Fruit fly (Drosophila melanogaster) whole organism, adult: ENCODE data around the gene CG42784.

Experiments used
- CG11617 ChIP-seq: fragments of 200-800 bp; sonication (Bioruptor generic); optimal IDR thresholded peaks from 2 replicates; lab custom pipeline; 2017; ENCODE audit warnings: mild to moderate bottlenecking, missing biosample characterization, missing genetic modification reagents, missing genetic modification characterization
- CG12768 ChIP-seq: fragments of 200-800 bp; sonication (Bioruptor generic); optimal IDR thresholded peaks from 2 replicates; lab custom pipeline; 2017; ENCODE audit warnings: missing biosample characterization, missing genetic modification characterization, mild to moderate bottlenecking, moderate library complexity, missing genetic modification reagents
- CG14711 ChIP-seq: fragments of 200-800 bp; sonication (Bioruptor generic); optimal IDR thresholded peaks from 2 replicates; lab custom pipeline; 2018; ENCODE audit warnings: missing biosample characterization, mild to moderate bottlenecking, missing genetic modification characterization, moderate library complexity
- CG1620 ChIP-seq: fragments of 200-800 bp; sonication (Bioruptor generic); optimal IDR thresholded peaks from 2 replicates; lab custom pipeline; 2016; ENCODE audit warnings: missing biosample characterization, missing genetic modification characterization
- CG33017 ChIP-seq: fragments of 200-800 bp; sonication (Bioruptor generic); optimal IDR thresholded peaks from 2 replicates; lab custom pipeline; 2018; ENCODE audit warnings: missing biosample characterization, mild to moderate bottlenecking, missing genetic modification characterization, moderate library complexity
- CG5204 ChIP-seq: fragments of 200-800 bp; sonication (Bioruptor generic); optimal IDR thresholded peaks from 2 replicates; lab custom pipeline; 2016; ENCODE audit warnings: missing biosample characterization, missing genetic modification characterization
- CG7045 ChIP-seq: fragments of 200-800 bp; sonication (Bioruptor generic); optimal IDR thresholded peaks from 2 replicates; lab custom pipeline; 2017; ENCODE audit warnings: missing biosample characterization, mild to moderate bottlenecking, missing genetic modification characterization
- CG7101 ChIP-seq: fragments of 200-800 bp; sonication (Bioruptor generic); optimal IDR thresholded peaks from 2 replicates; lab custom pipeline; 2018; ENCODE audit warnings: missing biosample characterization, mild to moderate bottlenecking, missing genetic modification characterization, moderate library complexity
- Clk ChIP-seq: fragments of 200-800 bp; sonication (Bioruptor generic); optimal IDR thresholded peaks from 2 replicates; lab custom pipeline; 2017; ENCODE audit warnings: missing biosample characterization, missing genetic modification characterization
- Crg-1 ChIP-seq: fragments of 200-800 bp; sonication (Bioruptor generic); optimal IDR thresholded peaks from 2 replicates; lab custom pipeline; 2016; ENCODE audit warnings: missing biosample characterization, missing genetic modification characterization
- Hr96 ChIP-seq: fragments of 200-800 bp; sonication (Bioruptor generic); optimal IDR thresholded peaks from 2 replicates; lab custom pipeline; 2016; ENCODE audit warnings: missing biosample characterization, missing genetic modification characterization
- Mnt ChIP-seq: fragments of 200-800 bp; sonication (Bioruptor generic); optimal IDR thresholded peaks from 2 replicates; lab custom pipeline; 2016; ENCODE audit warnings: missing biosample characterization, mild to moderate bottlenecking, missing genetic modification characterization
- bab1 ChIP-seq: fragments of 200-800 bp; sonication (Bioruptor generic); optimal IDR thresholded peaks from 3 replicates; lab custom pipeline; 2019; ENCODE audit warnings: missing biosample characterization, mild to moderate bottlenecking, missing genetic modification characterization, moderate library complexity
- cic ChIP-seq: fragments of 200-800 bp; sonication (Bioruptor generic); optimal IDR thresholded peaks from 2 replicates; lab custom pipeline; 2017; ENCODE audit warnings: missing biosample characterization, mild to moderate bottlenecking, missing genetic modification characterization, moderate library complexity
- cnc ChIP-seq, 2 experiments: fragments of >200 bp; optimal IDR thresholded peaks; 2 replicates each; lab custom pipeline; 2017
- kay ChIP-seq: fragments of 200-800 bp; sonication (Bioruptor generic); peaks from one replicate; lab custom pipeline; 2016; ENCODE audit warnings: missing biosample characterization, missing genetic modification characterization, borderline replicate concordance
- ovo ChIP-seq: fragments of 200-800 bp; sonication (Bioruptor generic); optimal IDR thresholded peaks from 2 replicates; lab custom pipeline; 2016; ENCODE audit warnings: missing biosample characterization, missing genetic modification characterization
- pad ChIP-seq: fragments of 200-800 bp; sonication (Bioruptor generic); optimal IDR thresholded peaks from 3 replicates; lab custom pipeline; 2017; ENCODE audit warnings: missing biosample characterization, missing genetic modification characterization, mild to moderate bottlenecking, moderate library complexity, missing genetic modification reagents
- tj ChIP-seq: fragments of 200-800 bp; sonication (Bioruptor generic); optimal IDR thresholded peaks from 3 replicates; lab custom pipeline; 2017; ENCODE audit warnings: missing biosample characterization, mild to moderate bottlenecking, missing genetic modification characterization, moderate library complexity
- toe ChIP-seq: fragments of 200-800 bp; sonication (Bioruptor generic); optimal IDR thresholded peaks from 2 replicates; lab custom pipeline; 2016; ENCODE audit warnings: missing biosample characterization, missing genetic modification characterization

The CG42784 gene

DNA sequence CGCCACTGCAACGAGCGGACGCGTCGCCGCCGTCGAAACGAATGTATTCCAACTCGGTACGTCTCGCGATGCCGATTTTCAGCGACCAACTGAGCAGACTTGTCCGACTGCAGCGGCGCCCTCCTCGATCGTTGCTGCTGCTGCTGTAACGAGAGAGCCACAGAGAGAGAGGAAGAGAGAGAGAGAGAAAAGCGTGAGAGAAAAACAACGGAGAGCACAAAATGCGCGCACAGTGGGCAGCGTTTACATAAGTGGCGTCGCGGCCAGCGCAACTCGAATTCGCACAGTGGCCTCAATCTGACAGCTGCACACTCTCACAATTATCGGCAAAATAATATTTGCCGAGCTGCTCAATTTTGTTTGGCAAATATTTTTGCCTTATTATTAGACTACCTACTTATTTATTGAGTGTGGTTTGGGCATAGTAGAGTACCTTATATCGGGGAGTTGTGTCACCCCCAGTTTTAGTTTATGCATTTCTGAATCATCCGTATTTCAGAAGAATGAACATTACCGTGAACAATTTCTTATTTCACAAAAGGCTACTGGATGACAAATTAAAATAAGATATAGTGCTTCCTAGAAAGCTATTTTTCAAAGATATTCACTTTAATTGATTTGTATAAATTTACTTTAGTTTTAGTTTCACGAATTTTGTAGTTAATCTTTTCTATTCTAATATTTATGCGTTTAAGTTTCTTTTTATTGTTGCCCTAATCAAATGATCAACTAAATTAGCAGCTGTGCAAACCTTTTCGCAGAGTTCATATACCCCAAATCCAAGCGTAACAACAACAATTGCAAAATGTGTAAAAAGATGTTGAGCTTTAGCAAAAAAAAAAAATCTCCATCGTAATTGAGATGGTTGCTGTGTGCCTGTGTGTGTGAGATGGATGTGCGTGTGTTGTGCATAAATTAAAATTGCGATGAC, 98.4 kb downstream of the CG42784 start:
- TF ChIP-seq Mnt (GFP tag; lab: Kevin White, UChicago): peak; percentile 32
- peak; percentile 7 for TF ChIP-seq bab1 (GFP tag; lab: Kevin White, UChicago)
- TF ChIP-seq toe (GFP tag; lab: Kevin White, UChicago): peak; percentile 69
- peak; percentile 87 for TF ChIP-seq kay
- peak; percentile 12 for TF ChIP-seq pad (GFP tag; lab: Kevin White, UChicago)
- TF ChIP-seq CG7101: peak; percentile 29
- no peak for TF ChIP-seq CG12768
- TF ChIP-seq CG1620: peak; percentile 34
- TF ChIP-seq tj (GFP tag; lab: Kevin White, UChicago): no peak
- peak; percentile 82 for TF ChIP-seq CG5204
- TF ChIP-seq CG33017: peak; percentile 33
- TF ChIP-seq CG11617 (GFP tag; lab: Kevin White, UChicago): peak; percentile 63
- TF ChIP-seq ovo (GFP tag; lab: Kevin White, UChicago): no peak
- no peak for TF ChIP-seq CG14711 (tag; lab: Kevin White, UChicago)
- TF ChIP-seq Clk (GFP tag; lab: Kevin White, UChicago): peak; percentile 27
- peak; percentile 21 for TF ChIP-seq Crg-1 (GFP tag; lab: Kevin White, UChicago)
- TF ChIP-seq Hr96 (GFP tag; lab: Kevin White, UChicago): peak; percentile 40
- peak; percentile 31 for TF ChIP-seq CG7045 (GFP tag; lab: Kevin White, UChicago)
- no peak for TF ChIP-seq cic
- no peak for TF ChIP-seq cnc (optimal IDR thresholded peaks at IDR 0.05; lab: Kevin White, UChicago)

DNA sequence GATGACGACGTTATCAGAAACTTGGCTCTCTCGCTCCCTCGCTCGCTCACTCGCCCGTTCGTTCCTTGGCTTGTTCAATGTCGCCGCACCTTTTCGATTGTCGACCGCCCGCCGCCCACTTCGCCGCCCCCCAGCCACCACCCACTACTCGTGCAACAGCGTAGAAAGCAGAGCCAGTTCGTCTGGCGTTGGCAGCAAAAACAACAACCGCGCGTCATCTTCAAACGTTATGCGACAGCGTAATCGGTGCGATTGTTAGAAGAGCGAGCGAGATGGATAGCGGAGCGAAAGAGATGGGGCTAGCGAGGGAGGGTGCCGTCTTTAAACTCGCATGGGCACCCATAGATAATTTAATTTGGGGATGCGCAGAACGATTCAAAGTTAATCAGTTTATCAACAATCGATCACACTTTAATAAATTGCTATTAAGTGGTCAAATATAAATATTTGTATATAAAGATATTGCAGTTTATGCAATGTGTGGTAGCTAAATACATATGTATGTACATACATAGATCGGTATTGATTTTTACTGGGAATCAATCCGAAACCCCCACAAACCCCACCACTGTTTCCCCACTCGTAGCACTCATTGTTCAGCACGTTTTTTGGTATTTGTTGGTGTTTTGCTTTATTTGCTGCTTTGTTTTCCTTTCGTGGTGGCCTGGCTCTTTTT, 99.2 kb downstream of the CG42784 start:
- peak; percentile 60 for TF ChIP-seq CG7045 (GFP tag; lab: Kevin White, UChicago)
- peak; percentile 86 for TF ChIP-seq Crg-1 (GFP tag; lab: Kevin White, UChicago)
- TF ChIP-seq toe (GFP tag; lab: Kevin White, UChicago): peak; percentile 18
- TF ChIP-seq cic: peak; percentile 86
- peak; percentile 24 for TF ChIP-seq Clk (GFP tag; lab: Kevin White, UChicago)
- TF ChIP-seq CG14711 (tag; lab: Kevin White, UChicago): peak; percentile 79
- TF ChIP-seq CG5204: peak; percentile 77
- TF ChIP-seq CG11617 (GFP tag; lab: Kevin White, UChicago): peak; percentile 89
- TF ChIP-seq CG7101: peak; percentile 90
- TF ChIP-seq Hr96 (GFP tag; lab: Kevin White, UChicago): peak; percentile 54
- TF ChIP-seq CG1620: peak; percentile 65
- TF ChIP-seq ovo (GFP tag; lab: Kevin White, UChicago): peak; percentile 42
- TF ChIP-seq kay: peak; percentile 93
- TF ChIP-seq CG12768: peak; percentile 87
- TF ChIP-seq tj (GFP tag; lab: Kevin White, UChicago): peak; percentile 57
- peak; percentile 70 for TF ChIP-seq Mnt (GFP tag; lab: Kevin White, UChicago)
- TF ChIP-seq CG33017: peak; percentile 91
- TF ChIP-seq pad (GFP tag; lab: Kevin White, UChicago): peak; percentile 62
- TF ChIP-seq cnc (optimal IDR thresholded peaks at IDR 0.05; lab: Kevin White, UChicago): no peak
- peak; percentile 72 for TF ChIP-seq bab1 (GFP tag; lab: Kevin White, UChicago)

DNA sequence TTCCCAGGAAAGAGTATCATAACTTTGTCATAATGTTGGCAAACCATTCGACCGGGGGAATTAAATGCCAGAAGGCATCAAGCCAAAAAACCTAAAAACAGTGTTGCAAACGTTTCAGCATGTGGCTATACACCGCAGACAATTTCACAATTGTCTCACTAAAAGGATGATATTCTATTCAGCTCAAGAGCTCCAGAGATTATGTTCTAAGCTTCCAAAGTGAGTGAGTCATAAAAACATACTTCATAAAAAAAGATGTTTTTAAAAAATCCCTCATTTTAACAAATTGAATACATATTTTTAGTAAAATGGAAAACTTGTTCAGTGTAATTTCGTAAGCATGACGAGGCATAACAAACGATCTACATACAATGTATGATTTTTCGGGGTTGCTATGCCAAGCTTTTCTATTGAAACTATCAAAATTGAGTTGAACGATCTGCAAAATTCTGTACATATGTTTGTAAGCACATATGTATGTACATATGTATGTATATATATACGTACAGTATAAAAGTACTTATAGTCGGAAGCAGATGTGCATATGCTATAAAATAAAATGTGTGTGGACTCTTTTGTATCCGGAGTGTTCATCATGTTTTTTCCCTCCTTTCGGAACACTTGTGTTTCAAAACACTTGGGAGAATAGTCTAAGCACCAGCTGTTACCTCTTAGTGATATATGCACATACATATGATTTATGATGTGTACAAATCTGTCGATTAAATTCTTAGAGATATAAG, 99.9 kb downstream of the CG42784 start:
- TF ChIP-seq Crg-1 (GFP tag; lab: Kevin White, UChicago): no peak
- peak; percentile 3 for TF ChIP-seq CG14711 (tag; lab: Kevin White, UChicago)
- TF ChIP-seq bab1 (GFP tag; lab: Kevin White, UChicago): no peak

DNA sequence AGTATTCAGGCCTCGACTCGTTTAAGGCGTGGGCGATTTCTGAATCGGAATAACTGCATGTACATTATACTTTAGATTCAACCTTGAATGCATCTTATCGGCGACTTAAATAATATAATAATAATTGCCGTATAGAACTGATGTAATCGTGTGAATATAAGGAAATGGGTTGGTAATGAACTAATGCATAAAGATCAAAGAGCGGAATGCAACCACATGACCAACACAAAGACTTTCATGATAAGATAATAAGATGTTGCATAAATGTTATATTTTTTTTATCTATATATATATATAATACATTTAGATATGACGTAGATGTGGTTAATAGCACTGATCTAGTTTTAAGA, 100.4 kb downstream of the CG42784 start:
- TF ChIP-seq kay: peak; percentile 88
- TF ChIP-seq cnc (optimal IDR thresholded peaks at IDR 0.05; lab: Kevin White, UChicago): no peak
- TF ChIP-seq bab1 (GFP tag; lab: Kevin White, UChicago): no peak

DNA sequence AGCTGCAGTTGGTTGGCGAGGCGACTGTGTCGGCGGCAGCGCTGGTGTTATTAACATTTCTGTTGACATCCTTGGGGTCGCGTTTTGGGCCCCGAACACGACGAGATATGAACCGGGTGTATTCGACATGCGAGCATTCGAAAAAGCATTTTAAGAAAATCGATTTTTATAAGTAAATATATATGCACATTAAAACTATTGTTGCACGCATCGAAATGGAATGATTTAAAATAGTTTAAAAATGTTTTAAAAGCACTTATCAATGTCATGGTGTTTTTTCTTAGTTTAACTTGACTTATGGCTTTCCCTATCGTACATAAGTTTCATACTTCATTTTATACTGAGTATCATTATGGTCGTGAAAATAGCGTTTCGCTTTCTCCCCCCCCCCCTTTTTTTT, 106.6 kb downstream of the CG42784 start:
- no peak for TF ChIP-seq bab1 (GFP tag; lab: Kevin White, UChicago)
- TF ChIP-seq Crg-1 (GFP tag; lab: Kevin White, UChicago): no peak
- TF ChIP-seq ovo (GFP tag; lab: Kevin White, UChicago): no peak
- TF ChIP-seq cic: no peak
- no peak for TF ChIP-seq Mnt (GFP tag; lab: Kevin White, UChicago)
- TF ChIP-seq cnc (optimal IDR thresholded peaks at IDR 0.05; lab: Kevin White, UChicago): no peak
- TF ChIP-seq CG5204: no peak
- TF ChIP-seq Hr96 (GFP tag; lab: Kevin White, UChicago): no peak
- TF ChIP-seq toe (GFP tag; lab: Kevin White, UChicago): no peak
- no peak for TF ChIP-seq CG7045 (GFP tag; lab: Kevin White, UChicago)
- no peak for TF ChIP-seq Clk (GFP tag; lab: Kevin White, UChicago)
- TF ChIP-seq CG14711 (tag; lab: Kevin White, UChicago): no peak
